Worm (Caenorhabditis elegans) whole organism, midembryonic: Measurements from ENCODE around the gene acr-5.

Experiments used
- T22C8.4 ChIP-seq: fragments of 200-800 bp; sonication (Bioruptor generic); IDR thresholded peaks from 2 replicates; pipeline ENCODE4 v1.3.6; 2022; ENCODE audit warnings: missing genetic modification characterization, missing compliant biosample characterization
- flt-1 ChIP-seq: fragments of 200-800 bp; sonication (Bioruptor generic); IDR thresholded peaks from 2 replicates; pipeline ENCODE4 v1.3.6; 2022; ENCODE audit warnings: missing genetic modification characterization, missing compliant biosample characterization
- klf-2 ChIP-seq: fragments of 200-800 bp; sonication (Bioruptor generic); conservative IDR thresholded peaks from 2 replicates; pipeline ENCODE4 v1.3.6; 2022; ENCODE audit warnings: missing genetic modification reagents, missing genetic modification characterization, missing compliant biosample characterization
- med-1 ChIP-seq: sonication (generic microtip); optimal IDR thresholded peaks from 2 replicates; lab custom pipeline; 2017; ENCODE audit warnings: missing genetic modification characterization, mild to moderate bottlenecking, missing compliant biosample characterization, antibody characterized with exemption, missing genetic modification reagents; ENCODE audit not compliant: insufficient read depth
- ref-1 ChIP-seq: fragments of 200-800 bp; sonication (Bioruptor generic); conservative IDR thresholded peaks from 2 replicates; pipeline ENCODE4 v1.3.6; 2022; ENCODE audit warnings: missing genetic modification reagents, missing genetic modification characterization, missing compliant biosample characterization
- tab-1 ChIP-seq: fragments of 200-800 bp; sonication (Bioruptor generic); IDR thresholded peaks from 2 replicates; pipeline ENCODE4 v1.3.6; 2022; ENCODE audit warnings: missing genetic modification characterization, missing compliant biosample characterization
- ztf-23 ChIP-seq: fragments of 200-800 bp; sonication (Bioruptor generic); IDR thresholded peaks from 2 replicates; pipeline ENCODE4 v1.3.6; 2022; ENCODE audit warnings: missing genetic modification reagents, missing genetic modification characterization, missing compliant biosample characterization
- ztf-29 ChIP-seq: fragments of 200-800 bp; sonication (Bioruptor generic); IDR thresholded peaks from 2 replicates; pipeline ENCODE4 v1.3.6; 2022; ENCODE audit warnings: missing genetic modification reagents, missing genetic modification characterization, missing compliant biosample characterization

ce11 chrIII:6489493-6489892, 25.1 kb downstream of the acr-5 start, which contains the start of gene rpt-3:
- no peak for TF ChIP-seq tab-1 (GFP tag; lab: Robert Waterston, UW)
- TF ChIP-seq flt-1 (GFP tag; lab: Robert Waterston, UW): no peak
- no peak for TF ChIP-seq T22C8.4 (GFP tag; lab: Robert Waterston, UW)
- no peak for TF ChIP-seq ref-1 (GFP tag; lab: Robert Waterston, UW)
- no peak for TF ChIP-seq ztf-23
- no peak for TF ChIP-seq med-1 (GFP tag; lab: Kevin White, UChicago)
- TF ChIP-seq ztf-29 (GFP tag; lab: Robert Waterston, UW): no peak
- no peak for TF ChIP-seq klf-2 (GFP tag; lab: Robert Waterston, UW)
